Worm (Caenorhabditis elegans): ENCODE data around the gene clk-1.

- TF ChIP-seq fkh-10 (GFP tag; optimal IDR thresholded peaks at IDR 0.05) (no peak), sox-4 (tag; optimal IDR thresholded peaks at IDR 0.05) (no peak), ama-1 (optimal IDR thresholded peaks at IDR 0.05) (no peak), ceh-8 (GFP tag; optimal IDR thresholded peaks at IDR 0.05) (no peak), elt-3 (tag; optimal IDR thresholded peaks at IDR 0.05) (no peak)
Measured at ce11 chrIII:5290230-5290629, 12.5 kb downstream of the clk-1 start.

Data from whole organism, L1 larva.